Fruit fly (Drosophila melanogaster): ENCODE measurements around the gene CG13066.

The CG13066 gene

dm6 chr3L:16305820-16306650 lies 33.3 kb downstream of the CG13066 start, which contains the start of the genes CG13043 and CG13063 (continued):
- TF ChIP-seq CG2116 (GFP tag; optimal IDR thresholded peaks at IDR 0.05) (no peak), trem (tag; optimal IDR thresholded peaks at IDR 0.05) (no peak), CG30431 (GFP tag; optimal IDR thresholded peaks at IDR 0.05) (no peak), Aef1 (GFP tag; IDR thresholded peaks at IDR 0.05) (no peak), H2.0 (GFP tag; IDR thresholded peaks at IDR 0.05) (0 out of 2 replicates have a peak, but pooled peaks have one; percentile 17), mirr (GFP tag; optimal IDR thresholded peaks at IDR 0.05) (no peak), nmo (GFP tag; optimal IDR thresholded peaks at IDR 0.05) (peak; percentile 10), unpg (GFP tag; optimal IDR thresholded peaks at IDR 0.05) (peak; percentile 42), HLH54F (GFP tag; optimal IDR thresholded peaks at IDR 0.05) (no peak), Asciz (GFP tag; optimal IDR thresholded peaks at IDR 0.05) (no peak), CG14441 (GFP tag; IDR thresholded peaks at IDR 0.05) (0 out of 2 replicates have a peak, but pooled peaks have one; percentile 27), Sox102F (GFP tag; optimal IDR thresholded peaks at IDR 0.05) (peak; percentile 35), CG34422 (GFP tag; IDR thresholded peaks at IDR 0.05) (no peak), CG7928 (GFP tag; optimal IDR thresholded peaks at IDR 0.05) (no peak), gsb (GFP tag; IDR thresholded peaks at IDR 0.05) (no peak), CG10431 (GFP tag; optimal IDR thresholded peaks at IDR 0.05) (no peak), Ravus (GFP tag; IDR thresholded peaks at IDR 0.05) (no peak), D (optimal IDR thresholded peaks at IDR 0.05) (no peak), D (GFP tag; optimal IDR thresholded peaks at IDR 0.05) (no peak), HHEX (GFP tag; optimal IDR thresholded peaks at IDR 0.05) (no peak), CG11723 (GFP tag; optimal IDR thresholded peaks at IDR 0.05) (no peak), Dbx (GFP tag; IDR thresholded peaks at IDR 0.05) (no peak), gsb-n (tag; optimal IDR thresholded peaks at IDR 0.05) (peak; percentile 58), CG15269 (tag; optimal IDR thresholded peaks at IDR 0.05) (peak; percentile 41), CkIIα-i1 (GFP tag; IDR thresholded peaks at IDR 0.05) (no peak), Fer1 (GFP tag; optimal IDR thresholded peaks at IDR 0.05) (no peak), CG11504 (tag; optimal IDR thresholded peaks at IDR 0.05) (peak; percentile 59), CG8478 (optimal IDR thresholded peaks at IDR 0.05) (no peak), CG13424 (tag; optimal IDR thresholded peaks at IDR 0.05) (peak; percentile 34), Atf6 (GFP tag; IDR thresholded peaks at IDR 0.05) (peak; percentile 15; the same call in 1 of the 2 replicates), slbo (GFP tag; IDR thresholded peaks at IDR 0.05) (no peak), dysf (GFP tag; IDR thresholded peaks at IDR 0.05) (0 out of 3 replicates have a peak, but pooled peaks have one; percentile 31), tup (GFP tag; optimal IDR thresholded peaks at IDR 0.05) (no peak), Hey (tag; optimal IDR thresholded peaks at IDR 0.05) (no peak), Sox100B (GFP tag; optimal IDR thresholded peaks at IDR 0.05) (peak; percentile 32), PHDP (tag; optimal IDR thresholded peaks at IDR 0.05) (peak; percentile 3), CG34224 (GFP tag; IDR thresholded peaks at IDR 0.05; ENCODE audit: partially characterized antibody) (no peak), Abd-B (GFP tag; optimal IDR thresholded peaks at IDR 0.05) (no peak), CG2120 (GFP tag; optimal IDR thresholded peaks at IDR 0.05) (no peak), Mad (GFP tag; optimal IDR thresholded peaks at IDR 0.05) (no peak), Deaf1 (tag; optimal IDR thresholded peaks at IDR 0.05) (peak; percentile 18), klu (GFP tag; IDR thresholded peaks at IDR 0.05) (no peak), CG10274 (GFP tag; optimal IDR thresholded peaks at IDR 0.05) (no peak), Oli (tag; optimal IDR thresholded peaks at IDR 0.05) (peak; percentile 22), CG10979 (tag; optimal IDR thresholded peaks at IDR 0.05) (no peak), CoRest (tag; optimal IDR thresholded peaks at IDR 0.05) (peak; percentile 7), CG8359 (GFP tag; optimal IDR thresholded peaks at IDR 0.05; ENCODE audit: borderline replicate concordance) (no peak), emc (GFP tag; optimal IDR thresholded peaks at IDR 0.05) (no peak), row (GFP tag; IDR thresholded peaks at IDR 0.05) (peak; percentile 41; the same call in 1 of the 3 replicates)
